Worm (Caenorhabditis elegans) whole organism, early embryonic: ENCODE measurements around the gene Y48A6B.9.

Experiments
- B0310.2 ChIP-seq: sonication (generic microtip); optimal IDR thresholded peaks from 2 replicates; lab custom pipeline; 2016; ENCODE audit warnings: mild to moderate bottlenecking, missing genetic modification characterization, missing compliant biosample characterization
- F13C5.2 ChIP-seq: sonication (generic microtip); optimal IDR thresholded peaks from 2 replicates; lab custom pipeline; 2017; ENCODE audit warnings: mild to moderate bottlenecking, missing genetic modification characterization, inconsistent platforms, missing compliant biosample characterization
- aly-1 ChIP-seq: sonication (generic microtip); optimal IDR thresholded peaks from 2 replicates; lab custom pipeline; 2016; ENCODE audit warnings: missing genetic modification characterization, missing compliant biosample characterization
- ama-1 ChIP-seq: fragments of 150-350 bp; optimal IDR thresholded peaks from 2 replicates; lab custom pipeline; 2014
- ceh-13 ChIP-seq: fragments of 200-800 bp; sonication (Bioruptor generic); optimal IDR thresholded peaks from 2 replicates; lab custom pipeline; 2018; ENCODE audit warnings: mild to moderate bottlenecking, missing genetic modification characterization, missing compliant biosample characterization
- ets-7 ChIP-seq: sonication (generic microtip); optimal IDR thresholded peaks from 2 replicates; lab custom pipeline; 2016; ENCODE audit warnings: missing genotype, missing genetic modification characterization, missing compliant biosample characterization
- flt-1 ChIP-seq: fragments of 200-800 bp; sonication (Bioruptor generic); IDR thresholded peaks from 2 replicates; pipeline ENCODE4 v1.3.6; 2022; ENCODE audit warnings: missing genetic modification characterization, missing compliant biosample characterization
- hnd-1 ChIP-seq: sonication (generic microtip); optimal IDR thresholded peaks from 2 replicates; lab custom pipeline; 2016; ENCODE audit warnings: missing genetic modification characterization, missing compliant biosample characterization
- pes-1 ChIP-seq: fragments of 200-800 bp; sonication (Bioruptor generic); IDR thresholded peaks from 2 replicates; pipeline ENCODE4 v1.3.6; 2022; ENCODE audit warnings: missing genetic modification reagents, missing genetic modification characterization, missing compliant biosample characterization
- scrt-1 ChIP-seq: fragments of 200-800 bp; sonication (Bioruptor generic); IDR thresholded peaks from 2 replicates; pipeline ENCODE4 v1.3.6; 2022; ENCODE audit warnings: missing genetic modification characterization, missing compliant biosample characterization
- sea-1 ChIP-seq: fragments of 200-800 bp; sonication (Bioruptor generic); conservative IDR thresholded peaks from 2 replicates; pipeline ENCODE4 v1.3.6; 2022; ENCODE audit warnings: missing genetic modification characterization, missing compliant biosample characterization
- tbx-11 ChIP-seq: fragments of 200-800 bp; sonication (Bioruptor generic); IDR thresholded peaks from 2 replicates; pipeline ENCODE4 v1.3.6; 2022; ENCODE audit warnings: missing genetic modification characterization, missing compliant biosample characterization
- tbx-37 ChIP-seq: fragments of 200-800 bp; sonication (Bioruptor generic); conservative IDR thresholded peaks from 2 replicates; pipeline ENCODE4 v1.3.6; 2022; ENCODE audit warnings: missing genetic modification reagents, missing genetic modification characterization, missing compliant biosample characterization
- tra-4 ChIP-seq: sonication (generic microtip); optimal IDR thresholded peaks from 2 replicates; lab custom pipeline; 2017; ENCODE audit warnings: missing genetic modification characterization, missing compliant biosample characterization

- TF ChIP-seq F13C5.2 (tag; lab: Kevin White, UChicago) (no peak), tra-4 (tag; lab: Kevin White, UChicago) (no peak), B0310.2 (no peak), tbx-11 (GFP tag; lab: Robert Waterston, UW) (no peak), ama-1 (lab: Kevin White, UChicago) (no peak), scrt-1 (no peak), ets-7 (tag; lab: Kevin White, UChicago) (no peak), tbx-37 (GFP tag; lab: Robert Waterston, UW) (no peak), sea-1 (GFP tag; lab: Robert Waterston, UW) (no peak), hnd-1 (tag; lab: Kevin White, UChicago) (no peak), pes-1 (GFP tag; lab: Robert Waterston, UW) (no peak), ceh-13 (GFP tag; lab: Kevin White, UChicago) (no peak), aly-1 (no peak), flt-1 (GFP tag; lab: Robert Waterston, UW) (no peak)
These were observed 6.4 kb upstream of the Y48A6B.9 start, which contains the start of gene Y48A6B.7 for ce11 chrIII:11026516-11027048.
